Fruit fly (Drosophila melanogaster) whole organism, prepupa: Measurements from ENCODE around the gene IntS11.

Source experiments
- CG10631 ChIP-seq: fragments of 200-800 bp; sonication (Bioruptor generic); optimal IDR thresholded peaks from 2 replicates; lab custom pipeline; 2016; ENCODE audit warnings: missing biosample characterization, missing genetic modification characterization
- CG11762 ChIP-seq: fragments of 200-800 bp; sonication (Bioruptor generic); optimal IDR thresholded peaks from 3 replicates; lab custom pipeline; 2016; ENCODE audit warnings: missing biosample characterization, missing genetic modification characterization; ENCODE audit not compliant: insufficient read depth
- CG31627 ChIP-seq: fragments of 200-800 bp; sonication (Bioruptor generic); optimal IDR thresholded peaks from 3 replicates; lab custom pipeline; 2016; ENCODE audit warnings: missing biosample characterization, missing genetic modification characterization
- CG32006 ChIP-seq: fragments of 200-800 bp; sonication (Bioruptor generic); optimal IDR thresholded peaks from 3 replicates; lab custom pipeline; 2017; ENCODE audit warnings: missing biosample characterization, mild to moderate bottlenecking, missing genetic modification characterization
- CG34406 ChIP-seq: fragments of 200-800 bp; sonication (Bioruptor generic); optimal IDR thresholded peaks from 3 replicates; lab custom pipeline; 2016; ENCODE audit warnings: missing biosample characterization, missing genetic modification characterization
- CG3919 ChIP-seq: fragments of 200-800 bp; sonication (Bioruptor generic); optimal IDR thresholded peaks from 3 replicates; lab custom pipeline; 2016; ENCODE audit warnings: missing biosample characterization, missing genetic modification characterization
- CG6163 ChIP-seq: fragments of 200-800 bp; sonication (Bioruptor generic); IDR thresholded peaks from 3 replicates; pipeline ENCODE4 v1.3.6; 2022; ENCODE audit warnings: missing biosample characterization, missing genetic modification characterization
- CG6276 ChIP-seq: fragments of 200-800 bp; sonication (Bioruptor generic); optimal IDR thresholded peaks from 2 replicates; lab custom pipeline; 2017; ENCODE audit warnings: missing biosample characterization, mild to moderate bottlenecking, missing genetic modification characterization
- CG6792 ChIP-seq: fragments of 200-800 bp; sonication (Bioruptor generic); optimal IDR thresholded peaks from 3 replicates; lab custom pipeline; 2016; ENCODE audit warnings: missing biosample characterization, missing genetic modification characterization
- CG7368 ChIP-seq: fragments of 200-800 bp; sonication (Bioruptor generic); optimal IDR thresholded peaks from 3 replicates; lab custom pipeline; 2016; ENCODE audit warnings: missing biosample characterization, missing genetic modification characterization
- CG8319 ChIP-seq: fragments of 200-800 bp; sonication (Bioruptor generic); optimal IDR thresholded peaks from 3 replicates; lab custom pipeline; 2016; ENCODE audit warnings: missing biosample characterization, missing genetic modification characterization
- CG9139 ChIP-seq: fragments of 200-800 bp; sonication (Bioruptor generic); optimal IDR thresholded peaks from 3 replicates; lab custom pipeline; 2017; ENCODE audit warnings: missing biosample characterization, mild to moderate bottlenecking, missing genetic modification characterization
- Eip78C ChIP-seq: fragments of 200-800 bp; sonication (Bioruptor generic); peaks from one replicate; lab custom pipeline; 2016; ENCODE audit warnings: missing biosample characterization, missing genetic modification characterization
- Eip93F ChIP-seq: fragments of 200-800 bp; sonication (Bioruptor generic); optimal IDR thresholded peaks from 2 replicates; lab custom pipeline; 2016; ENCODE audit warnings: missing biosample characterization, mild to moderate bottlenecking, missing genetic modification characterization
- Ets21C ChIP-seq: fragments of 200-800 bp; sonication (Bioruptor generic); optimal IDR thresholded peaks from 3 replicates; lab custom pipeline; 2016; ENCODE audit warnings: missing biosample characterization, missing genetic modification characterization
- Hr39 ChIP-seq: fragments of 200-800 bp; sonication (Bioruptor generic); optimal IDR thresholded peaks from 2 replicates; lab custom pipeline; 2016; ENCODE audit warnings: missing biosample characterization, missing genetic modification characterization
- Hr4 ChIP-seq: fragments of 200-800 bp; sonication (Bioruptor generic); optimal IDR thresholded peaks from 3 replicates; lab custom pipeline; 2016; ENCODE audit warnings: missing biosample characterization, missing genetic modification characterization
- OdsH ChIP-seq: fragments of 200-800 bp; sonication (Bioruptor generic); optimal IDR thresholded peaks from 3 replicates; lab custom pipeline; 2016; ENCODE audit warnings: missing biosample characterization, missing genetic modification characterization
- Sox102F ChIP-seq: fragments of 200-800 bp; sonication (Bioruptor generic); optimal IDR thresholded peaks from 2 replicates; lab custom pipeline; 2016; ENCODE audit warnings: missing biosample characterization, mild to moderate bottlenecking, missing genetic modification characterization
- Sox14 ChIP-seq: fragments of 200-800 bp; sonication (Bioruptor generic); optimal IDR thresholded peaks from 3 replicates; lab custom pipeline; 2016; ENCODE audit warnings: missing biosample characterization, missing genetic modification characterization
- acj6 ChIP-seq: fragments of 200-800 bp; sonication (Bioruptor generic); optimal IDR thresholded peaks from 3 replicates; lab custom pipeline; 2016; ENCODE audit warnings: missing biosample characterization, missing genetic modification characterization
- cyc ChIP-seq: fragments of 200-800 bp; sonication (Bioruptor generic); optimal IDR thresholded peaks from 3 replicates; lab custom pipeline; 2016; ENCODE audit warnings: missing biosample characterization, missing genetic modification characterization
- dac ChIP-seq: fragments of 200-800 bp; sonication (Bioruptor generic); optimal IDR thresholded peaks from 2 replicates; lab custom pipeline; 2017; ENCODE audit warnings: missing biosample characterization, mild to moderate bottlenecking, missing genetic modification characterization
- dsx ChIP-seq: fragments of 200-800 bp; optimal IDR thresholded peaks from 3 replicates; lab custom pipeline; 2019; ENCODE audit warnings: missing biosample characterization, mild to moderate bottlenecking, missing genetic modification characterization, moderate library complexity; ENCODE audit not compliant: poor library complexity, severe bottlenecking
- esn ChIP-seq: fragments of 200-800 bp; sonication (Bioruptor generic); optimal IDR thresholded peaks from 2 replicates; lab custom pipeline; 2016; ENCODE audit warnings: missing biosample characterization, mild to moderate bottlenecking, missing genetic modification characterization, moderate library complexity
- fd59A ChIP-seq: fragments of 200-800 bp; sonication (Bioruptor generic); optimal IDR thresholded peaks from 2 replicates; lab custom pipeline; 2017; ENCODE audit warnings: missing biosample characterization, mild to moderate bottlenecking, missing genetic modification characterization, missing genetic modification reagents
- fd85E ChIP-seq: fragments of 200-800 bp; sonication (Bioruptor generic); optimal IDR thresholded peaks from 3 replicates; lab custom pipeline; 2016; ENCODE audit warnings: missing biosample characterization, missing genetic modification characterization
- fkh ChIP-seq: fragments of 200-800 bp; sonication (Bioruptor generic); optimal IDR thresholded peaks from 3 replicates; lab custom pipeline; 2017; ENCODE audit warnings: missing biosample characterization, mild to moderate bottlenecking, missing genetic modification characterization, moderate library complexity
- net ChIP-seq: fragments of 200-800 bp; sonication (Bioruptor generic); optimal IDR thresholded peaks from 3 replicates; lab custom pipeline; 2016; ENCODE audit warnings: missing biosample characterization, missing genetic modification characterization
- pdm3 ChIP-seq: fragments of 200-800 bp; sonication (Bioruptor generic); optimal IDR thresholded peaks from 3 replicates; lab custom pipeline; 2016; ENCODE audit warnings: missing biosample characterization, missing genetic modification characterization
- spab ChIP-seq: fragments of 200-800 bp; sonication (Bioruptor generic); optimal IDR thresholded peaks from 2 replicates; lab custom pipeline; 2017; ENCODE audit warnings: missing biosample characterization, mild to moderate bottlenecking, missing genetic modification characterization, missing genetic modification reagents
- svp ChIP-seq: fragments of 200-800 bp; sonication (Bioruptor generic); peaks from one replicate; lab custom pipeline; 2016; ENCODE audit warnings: missing biosample characterization, missing genetic modification characterization
- vri ChIP-seq: fragments of 200-800 bp; sonication (Bioruptor generic); optimal IDR thresholded peaks from 3 replicates; lab custom pipeline; 2016; ENCODE audit warnings: missing biosample characterization, mild to moderate bottlenecking, missing genetic modification characterization

The IntS11 gene

dm6 chr3R:29708322-29708721 lies 36.8 kb upstream of the IntS11 start:
- TF ChIP-seq svp (peak; percentile 4), Sox14 (peak; percentile 55), fd85E (GFP tag; lab: Kevin White, UChicago) (no peak), cyc (GFP tag; lab: Kevin White, UChicago) (no peak), fkh (GFP tag; lab: Kevin White, UChicago) (no peak)

dm6 chr3R:29711434-29711833 lies 33.7 kb upstream of the IntS11 start:
- no peak for TF ChIP-seq acj6
- TF ChIP-seq Eip78C = peak; percentile 13
- no peak for TF ChIP-seq Ets21C (GFP tag; lab: Kevin White, UChicago)

- TF ChIP-seq acj6 (no peak), fd59A (no peak), Sox102F (no peak), CG6276 (GFP tag; lab: Kevin White, UChicago) (no peak), Eip93F (GFP tag; lab: Kevin White, UChicago) (no peak), spab (GFP tag; lab: Kevin White, UChicago) (no peak), CG6792 (no peak), CG32006 (GFP tag; lab: Kevin White, UChicago) (no peak), pdm3 (GFP tag; lab: Kevin White, UChicago) (no peak), Hr4 (no peak), Eip78C (no peak), CG7368 (GFP tag; lab: Kevin White, UChicago) (no peak), fd85E (GFP tag; lab: Kevin White, UChicago) (no peak), dac (GFP tag; lab: Kevin White, UChicago) (no peak), CG34406 (GFP tag; lab: Kevin White, UChicago) (no peak), dsx (GFP tag; lab: Kevin White, UChicago) (no peak), CG31627 (no peak), CG8319 (GFP tag; lab: Kevin White, UChicago) (no peak), CG6163 (GFP tag; lab: Robert Waterston, UW) (no peak)
Measured at dm6 chr3R:29714314-29714713, 30.8 kb upstream of the IntS11 start, which contains the start of gene Obp99d. Obp99d (plus strand) TSS chr3R:29714505.

- TF ChIP-seq CG9139 (GFP tag; lab: Kevin White, UChicago) = no peak
- no peak for TF ChIP-seq fd85E (GFP tag; lab: Kevin White, UChicago)
Measured at dm6 chr3R:29715277-29715676, 29.9 kb upstream of the IntS11 start, which contains the start of gene Dup99B. Dup99B (minus strand) TSS chr3R:29715377.

dm6 chr3R:29716043-29716781 lies 28.9 kb upstream of the IntS11 start:
- TF ChIP-seq CG10631 (GFP tag; lab: Kevin White, UChicago) (no peak), CG11762 (GFP tag; lab: Kevin White, UChicago) (no peak), net (GFP tag; lab: Kevin White, UChicago) (no peak), CG8319 (GFP tag; lab: Kevin White, UChicago) (no peak), fd85E (GFP tag; lab: Kevin White, UChicago) (no peak), vri (GFP tag; lab: Kevin White, UChicago) (no peak), OdsH (GFP tag; lab: Kevin White, UChicago) (peak; percentile 6), Hr39 (GFP tag; lab: Kevin White, UChicago) (no peak), CG3919 (GFP tag; lab: Kevin White, UChicago) (peak; percentile 5), Eip78C (peak; percentile 36), CG34406 (GFP tag; lab: Kevin White, UChicago) (no peak), esn (no peak), CG6792 (no peak)
